Worm (Caenorhabditis elegans) whole organism, L4/young adult: ENCODE measurements around the gene fbxb-37.

Experiments used
- dao-5 ChIP-seq: sonication (generic microtip); optimal IDR thresholded peaks from 2 replicates; lab custom pipeline; 2016; ENCODE audit warnings: missing genotype, missing genetic modification characterization, moderate library complexity, missing compliant biosample characterization
- him-1 ChIP-seq: sonication (generic microtip); optimal IDR thresholded peaks from 2 replicates; lab custom pipeline; 2016; ENCODE audit warnings: missing genotype, missing genetic modification reagents, missing genetic modification characterization, missing compliant biosample characterization

DNA sequence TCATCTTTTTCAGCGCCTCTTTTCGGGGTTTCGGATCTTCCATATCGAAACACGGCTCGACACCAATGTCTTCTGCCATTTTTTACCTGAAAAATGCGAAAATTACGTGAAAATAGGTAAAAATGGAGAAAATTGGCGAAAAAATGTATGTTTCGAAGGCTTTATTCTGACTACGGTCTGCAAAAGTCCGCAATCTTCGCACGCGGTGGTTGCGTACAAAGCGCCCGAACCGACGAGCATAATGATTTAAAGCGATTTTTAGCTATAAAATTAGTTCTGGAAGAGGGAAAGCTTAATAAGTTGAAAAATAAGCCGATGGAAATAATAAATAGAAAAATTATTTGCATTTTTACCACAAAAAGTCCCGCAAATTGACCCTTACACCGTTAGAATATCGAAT, 34.7 kb downstream of the fbxb-37 start, which contains the start of gene F07E5.5:
- TF ChIP-seq him-1 (no peak), dao-5 (tag; lab: Kevin White, UChicago) (no peak)
